Fruit fly (Drosophila melanogaster) whole organism, embryonic: ENCODE data around the gene Swip-1.

Experiments
- CG1792 ChIP-seq: fragments of 200-800 bp; sonication (Bioruptor generic); optimal IDR thresholded peaks from 2 replicates; lab custom pipeline; 2016; ENCODE audit warnings: missing biosample characterization, missing genetic modification characterization
- bsh ChIP-seq, 2 experiments: fragments of 200-800 bp; sonication (Bioruptor generic); optimal IDR thresholded peaks; 2 replicates each; lab custom pipeline; 2017 to 2018; ENCODE audit warnings: mild to moderate bottlenecking in 2 of 2, missing biosample characterization in 2 of 2, missing genetic modification characterization in 2 of 2, moderate library complexity in 1 of 2
- cas ChIP-seq: fragments of 200-800 bp; sonication (Bioruptor generic); IDR thresholded peaks from 2 replicates; pipeline ENCODE4 v1.3.6; 2022; ENCODE audit warnings: missing biosample characterization, missing genetic modification characterization
- pb ChIP-seq: fragments of 200-800 bp; sonication (Bioruptor generic); optimal IDR thresholded peaks from 3 replicates; lab custom pipeline; 2016; ENCODE audit warnings: missing biosample characterization, missing genetic modification characterization
- vvl ChIP-seq: fragments of 200-800 bp; sonication (Bioruptor generic); IDR thresholded peaks from 2 replicates; pipeline ENCODE4 v1.3.6; 2022; ENCODE audit warnings: missing biosample characterization, missing genetic modification characterization

- no peak for TF ChIP-seq pb (GFP tag; lab: Kevin White, UChicago)
- no peak for TF ChIP-seq bsh (GFP tag; optimal IDR thresholded peaks at IDR 0.05; lab: Kevin White, UChicago)
- no peak for TF ChIP-seq CG1792
- no peak for TF ChIP-seq cas (GFP tag; lab: Robert Waterston, UW)
- no peak for TF ChIP-seq vvl (GFP tag; lab: Robert Waterston, UW)
Measured at dm6 chr2L:18997148-18997547, 10.1 kb upstream of the Swip-1 start, which contains the start of gene CG31792.
